Fruit fly (Drosophila melanogaster) whole organism, prepupa: ENCODE measurements around the gene Dph5.

Experiments used
- CG11902 ChIP-seq: fragments of 200-800 bp; sonication (Bioruptor generic); optimal IDR thresholded peaks from 3 replicates; lab custom pipeline; 2016; ENCODE audit warnings: missing biosample characterization, missing genetic modification characterization
- CG3032 ChIP-seq: fragments of 200-800 bp; optimal IDR thresholded peaks from 2 replicates; lab custom pipeline; 2019; ENCODE audit warnings: missing biosample characterization, mild to moderate bottlenecking, missing genetic modification characterization, moderate library complexity
- CG6808 ChIP-seq: fragments of 200-800 bp; sonication (Bioruptor generic); optimal IDR thresholded peaks from 3 replicates; lab custom pipeline; 2017; ENCODE audit warnings: missing biosample characterization, missing genetic modification characterization, mild to moderate bottlenecking, moderate library complexity, missing genetic modification reagents
- Gug ChIP-seq: fragments of 200-800 bp; sonication (Bioruptor generic); IDR thresholded peaks from 2 replicates; pipeline ENCODE4 v1.3.6; 2022; ENCODE audit warnings: missing biosample characterization, missing genetic modification characterization
- Lpt ChIP-seq: fragments of 200-800 bp; sonication (Bioruptor generic); optimal IDR thresholded peaks from 3 replicates; lab custom pipeline; 2016; ENCODE audit warnings: missing biosample characterization, missing genetic modification characterization
- Met ChIP-seq: fragments of 200-800 bp; sonication (Bioruptor generic); optimal IDR thresholded peaks from 3 replicates; lab custom pipeline; 2016; ENCODE audit warnings: missing biosample characterization, missing genetic modification characterization
- achi ChIP-seq: fragments of 200-800 bp; sonication (Bioruptor generic); optimal IDR thresholded peaks from 3 replicates; lab custom pipeline; 2016; ENCODE audit warnings: missing biosample characterization, missing genetic modification characterization
- fd59A ChIP-seq: fragments of 200-800 bp; sonication (Bioruptor generic); optimal IDR thresholded peaks from 2 replicates; lab custom pipeline; 2017; ENCODE audit warnings: missing biosample characterization, mild to moderate bottlenecking, missing genetic modification characterization, missing genetic modification reagents

dm6 chr3R:22576979-22577378, 6.0 kb downstream of the Dph5 start:
- TF ChIP-seq achi: no peak
- no peak for TF ChIP-seq CG6808
- TF ChIP-seq Met: no peak
- TF ChIP-seq Gug: no peak
- TF ChIP-seq CG11902 (GFP tag; lab: Kevin White, UChicago): no peak
- no peak for TF ChIP-seq CG3032 (tag; lab: Kevin White, UChicago)
- no peak for TF ChIP-seq Lpt (GFP tag; lab: Kevin White, UChicago)
- no peak for TF ChIP-seq fd59A (GFP tag; lab: Kevin White, UChicago)
